Worm (Caenorhabditis elegans) whole organism, L3 larva: Measurements from ENCODE around the gene ceh-24.

Experiments
- R02D3.7 ChIP-seq: fragments of 150-350 bp; optimal IDR thresholded peaks from 2 replicates; lab custom pipeline; 2014; ENCODE audit warnings: missing biosample characterization, missing genetic modification characterization
- ZK546.5 ChIP-seq: sonication (generic microtip); optimal IDR thresholded peaks from 2 replicates; lab custom pipeline; 2017; ENCODE audit warnings: missing biosample characterization, missing genetic modification characterization
- aly-2 ChIP-seq: fragments of 150-350 bp; optimal IDR thresholded peaks from 2 replicates; lab custom pipeline; 2014; ENCODE audit warnings: missing biosample characterization, missing genetic modification characterization
- ama-1 ChIP-seq: fragments of 150-350 bp; optimal IDR thresholded peaks from 2 replicates; lab custom pipeline; 2018
- ceh-16 ChIP-seq: sonication (generic microtip); optimal IDR thresholded peaks from 2 replicates; lab custom pipeline; 2017; ENCODE audit warnings: missing biosample characterization, missing genetic modification characterization
- ceh-28 ChIP-seq: fragments of 150-350 bp; optimal IDR thresholded peaks from 2 replicates; lab custom pipeline; 2014; ENCODE audit warnings: missing biosample characterization, missing genetic modification reagents, missing genetic modification characterization
- ceh-82 ChIP-seq: fragments of 150-350 bp; optimal IDR thresholded peaks from 2 replicates; lab custom pipeline; 2014; ENCODE audit warnings: missing biosample characterization, missing genetic modification characterization
- ceh-9 ChIP-seq: sonication (generic microtip); optimal IDR thresholded peaks from 2 replicates; lab custom pipeline; 2018; ENCODE audit warnings: missing biosample characterization, missing genetic modification characterization
- daf-12 ChIP-seq: fragments of 150-350 bp; optimal IDR thresholded peaks from 2 replicates; lab custom pipeline; 2014; ENCODE audit warnings: missing biosample characterization, missing genetic modification reagents, missing genetic modification characterization
- egl-27 ChIP-seq: sonication (generic microtip); optimal IDR thresholded peaks from 4 replicates; lab custom pipeline; 2017; ENCODE audit warnings: missing biosample characterization, missing genetic modification reagents, missing genetic modification characterization
- egl-5 ChIP-seq: fragments of 150-350 bp; optimal IDR thresholded peaks from 2 replicates; lab custom pipeline; 2017; ENCODE audit warnings: missing biosample characterization, missing genetic modification reagents, missing genetic modification characterization, inconsistent platforms
- elt-1 ChIP-seq: fragments of 150-350 bp; optimal IDR thresholded peaks from 2 replicates; lab custom pipeline; 2014; ENCODE audit warnings: missing biosample characterization, missing genetic modification characterization
- elt-2 ChIP-seq: sonication (generic microtip); optimal IDR thresholded peaks from 2 replicates; lab custom pipeline; 2016; ENCODE audit warnings: missing genetic modification reagents, mild to moderate bottlenecking, missing genetic modification characterization, missing compliant biosample characterization
- elt-3 ChIP-seq, 3 experiments: fragments of 150-350 bp in 1 of 3; sonication (generic microtip) in 2 of 3; optimal IDR thresholded peaks; 2 replicates in 2 of 3; 4 replicates in 1 of 3; lab custom pipeline; 2014 to 2017; ENCODE audit warnings: missing biosample characterization in 3 of 3, missing genetic modification characterization in 3 of 3
- eor-1 ChIP-seq, 2 experiments: fragments of 150-350 bp; optimal IDR thresholded peaks; 2 replicates each; lab custom pipeline; 2014 to 2018; ENCODE audit warnings: missing biosample characterization in 2 of 2, missing genetic modification characterization in 2 of 2
- fkh-10 ChIP-seq: sonication (generic microtip); optimal IDR thresholded peaks from 2 replicates; lab custom pipeline; 2017; ENCODE audit warnings: missing biosample characterization, missing genetic modification reagents, missing genetic modification characterization
- fkh-2 ChIP-seq: fragments of 150-350 bp; optimal IDR thresholded peaks from 2 replicates; lab custom pipeline; 2014; ENCODE audit warnings: missing biosample characterization, missing genetic modification reagents, missing genetic modification characterization
- fos-1 ChIP-seq: fragments of 150-350 bp; optimal IDR thresholded peaks from 2 replicates; lab custom pipeline; 2014; ENCODE audit warnings: missing biosample characterization, missing genetic modification characterization
- hmg-11 ChIP-seq: sonication (generic microtip); optimal IDR thresholded peaks from 2 replicates; lab custom pipeline; 2016; ENCODE audit warnings: missing genetic modification characterization, missing compliant biosample characterization
- jun-1 ChIP-seq: fragments of 150-350 bp; optimal IDR thresholded peaks from 2 replicates; lab custom pipeline; 2014; ENCODE audit warnings: missing biosample characterization, missing genetic modification reagents, missing genetic modification characterization
- lin-15B ChIP-seq: fragments of 150-350 bp; optimal IDR thresholded peaks from 2 replicates; lab custom pipeline; 2014; ENCODE audit warnings: missing biosample characterization, missing genetic modification characterization
- lin-39 ChIP-seq: fragments of 150-350 bp; optimal IDR thresholded peaks from 2 replicates; lab custom pipeline; 2018; ENCODE audit warnings: missing biosample characterization, missing genetic modification reagents, missing genetic modification characterization
- lsy-12 ChIP-seq: sonication (generic microtip); optimal IDR thresholded peaks from 2 replicates; lab custom pipeline; 2016; ENCODE audit warnings: mild to moderate bottlenecking, missing genetic modification characterization, missing compliant biosample characterization
- mdl-1 ChIP-seq: fragments of 150-350 bp; optimal IDR thresholded peaks from 2 replicates; lab custom pipeline; 2014; ENCODE audit warnings: missing biosample characterization, missing genetic modification characterization
- mml-1 ChIP-seq: fragments of 150-350 bp; sonication (generic microtip); optimal IDR thresholded peaks from 3 replicates; lab custom pipeline; 2014; ENCODE audit warnings: missing biosample characterization, missing genetic modification characterization
- nfya-1 ChIP-seq: sonication (generic microtip); optimal IDR thresholded peaks from 2 replicates; lab custom pipeline; 2017; ENCODE audit warnings: missing genetic modification characterization, mild to moderate bottlenecking, missing compliant biosample characterization, antibody characterized with exemption, moderate library complexity; ENCODE audit not compliant: insufficient read depth
- nhr-11 ChIP-seq: fragments of 150-350 bp; optimal IDR thresholded peaks from 2 replicates; lab custom pipeline; 2014; ENCODE audit warnings: missing biosample characterization, missing genetic modification characterization
- nhr-12 ChIP-seq: fragments of 150-350 bp; optimal IDR thresholded peaks from 2 replicates; lab custom pipeline; 2014; ENCODE audit warnings: missing biosample characterization, missing genetic modification characterization
- nhr-23 ChIP-seq: fragments of 150-350 bp; optimal IDR thresholded peaks from 2 replicates; lab custom pipeline; 2014; ENCODE audit warnings: missing biosample characterization, missing genetic modification reagents, missing genetic modification characterization
- nhr-237 ChIP-seq: fragments of 150-350 bp; optimal IDR thresholded peaks from 2 replicates; lab custom pipeline; 2014; ENCODE audit warnings: missing biosample characterization, missing genetic modification characterization
- nhr-25 ChIP-seq: sonication (generic microtip); optimal IDR thresholded peaks from 2 replicates; lab custom pipeline; 2017; ENCODE audit warnings: missing biosample characterization, missing genetic modification characterization
- nhr-28 ChIP-seq: fragments of 150-350 bp; optimal IDR thresholded peaks from 2 replicates; lab custom pipeline; 2014; ENCODE audit warnings: missing biosample characterization, missing genetic modification characterization
- nhr-43 ChIP-seq: sonication (generic microtip); optimal IDR thresholded peaks from 2 replicates; lab custom pipeline; 2016; ENCODE audit warnings: mild to moderate bottlenecking, missing genetic modification characterization, missing compliant biosample characterization; ENCODE audit not compliant: poor library complexity, severe bottlenecking
- nhr-67 ChIP-seq: fragments of 150-350 bp; optimal IDR thresholded peaks from 2 replicates; lab custom pipeline; 2014; ENCODE audit warnings: missing biosample characterization, missing genetic modification characterization
- nhr-76 ChIP-seq: fragments of 150-350 bp; sonication (generic microtip); optimal IDR thresholded peaks from 5 replicates; lab custom pipeline; 2014; ENCODE audit warnings: missing biosample characterization, missing genetic modification characterization
- nhr-77 ChIP-seq: fragments of 150-350 bp; optimal IDR thresholded peaks from 2 replicates; lab custom pipeline; 2014; ENCODE audit warnings: missing biosample characterization, missing genetic modification characterization
- pha-4 ChIP-seq: fragments of 150-350 bp; optimal IDR thresholded peaks from 2 replicates; lab custom pipeline; 2014; ENCODE audit warnings: missing biosample characterization, missing genetic modification reagents, missing genetic modification characterization
- pqm-1 ChIP-seq: fragments of 150-350 bp; optimal IDR thresholded peaks from 2 replicates; lab custom pipeline; 2017; ENCODE audit warnings: missing biosample characterization, missing genetic modification characterization, inconsistent platforms
- sea-2 ChIP-seq: fragments of 150-350 bp; sonication (generic microtip); optimal IDR thresholded peaks from 4 replicates; lab custom pipeline; 2014; ENCODE audit warnings: missing biosample characterization, missing genetic modification reagents, missing genetic modification characterization
- skn-1 ChIP-seq: fragments of 150-350 bp; optimal IDR thresholded peaks from 2 replicates; lab custom pipeline; 2014; ENCODE audit warnings: missing biosample characterization, missing genetic modification characterization
- snpc-4 ChIP-seq: fragments of 150-350 bp; optimal IDR thresholded peaks from 2 replicates; lab custom pipeline; 2014; ENCODE audit warnings: missing biosample characterization, missing genetic modification characterization
- tbx-2 ChIP-seq: sonication (generic microtip); optimal IDR thresholded peaks from 2 replicates; lab custom pipeline; 2016; ENCODE audit warnings: mild to moderate bottlenecking, missing genetic modification characterization, missing compliant biosample characterization
- unc-39 ChIP-seq: sonication (generic microtip); optimal IDR thresholded peaks from 4 replicates; lab custom pipeline; 2017; ENCODE audit warnings: missing biosample characterization, missing genetic modification characterization
- unc-62 ChIP-seq: fragments of 150-350 bp; sonication (generic microtip); optimal IDR thresholded peaks from 4 replicates; lab custom pipeline; 2014; ENCODE audit warnings: missing biosample characterization, missing genetic modification reagents, missing genetic modification characterization
- zag-1 ChIP-seq: fragments of 150-350 bp; optimal IDR thresholded peaks from 2 replicates; lab custom pipeline; 2014; ENCODE audit warnings: missing biosample characterization, missing genetic modification characterization
- ztf-11 ChIP-seq: fragments of 150-350 bp; optimal IDR thresholded peaks from 2 replicates; lab custom pipeline; 2014; ENCODE audit warnings: missing biosample characterization, missing genetic modification characterization
- ztf-4 ChIP-seq: fragments of 150-350 bp; optimal IDR thresholded peaks from 2 replicates; lab custom pipeline; 2014; ENCODE audit warnings: missing biosample characterization, missing genetic modification characterization

The ceh-24 gene

DNA sequence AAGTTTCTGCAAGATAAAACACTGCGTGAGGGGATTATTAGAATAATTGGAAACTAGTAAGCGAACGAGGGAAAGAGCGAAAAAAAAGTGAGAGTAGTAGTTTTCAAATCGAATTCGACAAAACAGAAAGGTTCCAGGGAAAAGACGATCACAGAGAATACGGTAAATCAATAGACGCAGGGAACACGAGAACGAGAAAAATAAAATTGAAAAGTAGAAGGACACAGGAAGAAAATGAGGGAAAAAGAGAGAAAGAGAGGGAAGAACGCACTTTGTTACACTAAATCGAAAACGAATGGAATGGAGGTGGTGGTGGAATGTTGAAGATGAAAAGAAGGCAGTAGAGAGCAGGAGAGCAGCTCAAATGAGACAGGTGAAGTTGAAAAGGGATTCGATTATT is 5.8 kb upstream of the ceh-24 start, which contains the start of gene swan-1:
Gene swan-1 (minus strand): TSS at position 6 of the 400 bp plus-strand sequence.
- TF ChIP-seq elt-3 (tag; optimal IDR thresholded peaks at IDR 0.05; lab: Kevin White, UChicago) (no peak), nhr-25 (tag; lab: Kevin White, UChicago) (peak; percentile 14), nhr-12 (tag; lab: Kevin White, UChicago) (no peak), daf-12 (tag; lab: Kevin White, UChicago) (no peak), jun-1 (tag; lab: Kevin White, UChicago) (no peak), ceh-9 (tag; lab: Kevin White, UChicago) (no peak), ceh-16 (tag; lab: Kevin White, UChicago) (no peak)

DNA sequence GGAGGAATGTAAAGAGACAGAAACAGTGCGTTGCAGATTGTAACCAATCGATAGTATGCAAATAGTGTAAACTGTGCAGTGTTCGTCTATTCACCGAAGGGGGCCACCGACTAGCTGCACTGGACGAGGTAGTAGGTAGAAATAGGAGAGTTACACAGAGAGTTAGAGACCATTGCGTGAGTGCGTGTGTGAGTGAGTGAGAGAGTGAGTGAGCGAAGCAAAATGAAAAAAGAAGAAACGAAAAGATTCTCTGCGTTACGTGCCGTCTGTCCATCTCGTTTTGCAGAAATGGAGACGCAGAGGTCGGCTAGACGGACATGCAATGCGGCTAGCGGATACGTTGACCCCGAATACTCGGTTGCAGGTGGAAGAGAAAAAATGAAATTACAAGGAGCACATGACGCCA is 4.6 kb upstream of the ceh-24 start:
- TF ChIP-seq ZK546.5 (tag; lab: Kevin White, UChicago) (no peak), ceh-82 (tag; lab: Kevin White, UChicago) (no peak), ztf-4 (tag; lab: Kevin White, UChicago) (no peak), lin-39 (tag; lab: Kevin White, UChicago) (no peak), nhr-77 (no peak), ztf-11 (tag; lab: Kevin White, UChicago) (no peak), ama-1 (lab: Kevin White, UChicago) (no peak), jun-1 (tag; lab: Kevin White, UChicago) (peak; percentile 42), elt-1 (tag; lab: Kevin White, UChicago) (no peak), elt-2 (tag; lab: Kevin White, UChicago) (peak; percentile 65), nhr-43 (tag; lab: Kevin White, UChicago) (no peak), nhr-76 (no peak), ceh-9 (tag; lab: Kevin White, UChicago) (no peak), mdl-1 (tag; lab: Kevin White, UChicago) (no peak), snpc-4 (tag; lab: Kevin White, UChicago) (peak; percentile 53), R02D3.7 (tag; lab: Kevin White, UChicago) (peak; percentile 31), fos-1 (no peak), pqm-1 (tag; lab: Kevin White, UChicago) (peak; percentile 6), nhr-237 (tag; lab: Kevin White, UChicago) (no peak), nfya-1 (tag; lab: Kevin White, UChicago) (peak; percentile 82), ceh-28 (peak; percentile 65), mml-1 (tag; lab: Kevin White, UChicago) (no peak), lsy-12 (tag; lab: Kevin White, UChicago) (peak; percentile 45), fkh-10 (GFP tag; lab: Kevin White, UChicago) (no peak), zag-1 (tag; lab: Kevin White, UChicago) (no peak), unc-39 (tag; lab: Kevin White, UChicago) (no peak), pha-4 (tag; lab: Kevin White, UChicago) (no peak), egl-5 (no peak), egl-27 (tag; lab: Kevin White, UChicago) (peak; percentile 18), nhr-12 (tag; lab: Kevin White, UChicago) (no peak), nhr-11 (tag; lab: Kevin White, UChicago) (no peak), eor-1 (tag; optimal IDR thresholded peaks at IDR 0.05; lab: Kevin White, UChicago) (no peak), nhr-28 (no peak), lin-15B (tag; lab: Kevin White, UChicago) (peak; percentile 73), aly-2 (no peak), nhr-25 (tag; lab: Kevin White, UChicago) (peak; percentile 77), daf-12 (tag; lab: Kevin White, UChicago) (no peak), tbx-2 (tag; lab: Kevin White, UChicago) (no peak), sea-2 (GFP tag; lab: Kevin White, UChicago) (no peak), skn-1 (tag; lab: Kevin White, UChicago) (no peak), nhr-67 (tag; lab: Kevin White, UChicago) (no peak), unc-62 (no peak), fkh-2 (tag; lab: Kevin White, UChicago) (no peak), elt-3 (tag; optimal IDR thresholded peaks at IDR 0.05; lab: Kevin White, UChicago) (no peak), ceh-16 (tag; lab: Kevin White, UChicago) (no peak), nhr-23 (peak; percentile 63), hmg-11 (tag; lab: Kevin White, UChicago) (peak; percentile 75)
